Worm (Caenorhabditis elegans): ENCODE measurements around the gene tsp-9.

- no peak for TF ChIP-seq him-1 (tag; optimal IDR thresholded peaks at IDR 0.05)
- no peak for TF ChIP-seq dao-5 (tag; optimal IDR thresholded peaks at IDR 0.05)
- no peak for TF ChIP-seq W03F9.2 (tag; optimal IDR thresholded peaks at IDR 0.05)
Observed at ce11 chrX:1218457-1218856, 27.4 kb upstream of the tsp-9 start.
